Fruit fly (Drosophila melanogaster) whole organism, embryonic: Measurements from ENCODE around the gene P58IPK.

Experiments used
- Atf6 ChIP-seq: fragments of 200-800 bp; sonication (Bioruptor generic); IDR thresholded peaks from 2 replicates; pipeline ENCODE4 v1.3.6; 2022; ENCODE audit warnings: missing biosample characterization, missing genetic modification characterization
- Bgb ChIP-seq: fragments of 200-800 bp; sonication (Bioruptor generic); IDR thresholded peaks from 2 replicates; pipeline ENCODE4 v1.3.6; 2022; ENCODE audit warnings: missing biosample characterization, missing genetic modification characterization; ENCODE audit not compliant: partially characterized antibody
- CG10959 ChIP-seq: fragments of 200-800 bp; sonication (Bioruptor generic); IDR thresholded peaks from 2 replicates; pipeline ENCODE4 v1.3.6; 2022; ENCODE audit warnings: missing biosample characterization, missing genetic modification characterization
- CG12104 ChIP-seq: fragments of 200-800 bp; sonication (Bioruptor generic); optimal IDR thresholded peaks from 3 replicates; lab custom pipeline; 2016; ENCODE audit warnings: missing biosample characterization, missing genetic modification characterization
- CG12299 ChIP-seq: fragments of 200-800 bp; sonication (Bioruptor generic); optimal IDR thresholded peaks from 2 replicates; lab custom pipeline; 2018; ENCODE audit warnings: missing biosample characterization, mild to moderate bottlenecking, missing genetic modification characterization
- CG12391 ChIP-seq: fragments of 200-800 bp; sonication (Bioruptor generic); optimal IDR thresholded peaks from 3 replicates; lab custom pipeline; 2018; ENCODE audit warnings: missing biosample characterization, mild to moderate bottlenecking, missing genetic modification characterization, moderate library complexity
- CG14710 ChIP-seq: fragments of 200-800 bp; sonication (Bioruptor generic); optimal IDR thresholded peaks from 3 replicates; lab custom pipeline; 2019; ENCODE audit warnings: missing biosample characterization, mild to moderate bottlenecking, missing genetic modification characterization, moderate library complexity
- CG15011 ChIP-seq: fragments of 200-800 bp; sonication (Bioruptor generic); optimal IDR thresholded peaks from 3 replicates; lab custom pipeline; 2018; ENCODE audit warnings: missing biosample characterization, mild to moderate bottlenecking, missing genetic modification characterization
- CG1647 ChIP-seq: fragments of 200-800 bp; sonication (Bioruptor generic); optimal IDR thresholded peaks from 3 replicates; lab custom pipeline; 2016; ENCODE audit warnings: missing biosample characterization, missing genetic modification characterization
- CG17568 ChIP-seq: fragments of 200-800 bp; sonication (Bioruptor generic); optimal IDR thresholded peaks from 2 replicates; lab custom pipeline; 2018; ENCODE audit warnings: missing biosample characterization, mild to moderate bottlenecking, missing genetic modification characterization, moderate library complexity
- CG2116 ChIP-seq: fragments of 200-800 bp; sonication (Bioruptor generic); optimal IDR thresholded peaks from 3 replicates; lab custom pipeline; 2018; ENCODE audit warnings: missing biosample characterization, mild to moderate bottlenecking, missing genetic modification characterization
- CG31388 ChIP-seq: fragments of 200-800 bp; sonication (Bioruptor generic); optimal IDR thresholded peaks from 2 replicates; lab custom pipeline; 2016; ENCODE audit warnings: missing biosample characterization, missing genetic modification characterization
- CG32772 ChIP-seq: fragments of 200-800 bp; sonication (Bioruptor generic); IDR thresholded peaks from 2 replicates; pipeline ENCODE4 v1.3.6; 2022; ENCODE audit warnings: missing biosample characterization, missing genetic modification characterization
- CG3281 ChIP-seq: fragments of 200-800 bp; sonication (Bioruptor generic); optimal IDR thresholded peaks from 3 replicates; lab custom pipeline; 2017; ENCODE audit warnings: missing biosample characterization, mild to moderate bottlenecking, missing genetic modification characterization
- CG3407 ChIP-seq: fragments of 200-800 bp; sonication (Bioruptor generic); optimal IDR thresholded peaks from 2 replicates; lab custom pipeline; 2018; ENCODE audit warnings: missing biosample characterization, mild to moderate bottlenecking, missing genetic modification characterization
- CG3995 ChIP-seq: fragments of 200-800 bp; sonication (Bioruptor generic); optimal IDR thresholded peaks from 3 replicates; lab custom pipeline; 2016; ENCODE audit warnings: missing biosample characterization, missing genetic modification characterization
- CG4854 ChIP-seq: fragments of 200-800 bp; sonication (Bioruptor generic); optimal IDR thresholded peaks from 2 replicates; lab custom pipeline; 2016; ENCODE audit warnings: missing biosample characterization, missing genetic modification characterization, inconsistent platforms
- CG7372 ChIP-seq: fragments of 200-800 bp; sonication (Bioruptor generic); IDR thresholded peaks from 2 replicates; pipeline ENCODE4 v1.3.6; 2022; ENCODE audit warnings: missing biosample characterization, missing genetic modification characterization
- CTCF ChIP-seq: fragments of 200-800 bp; sonication (Bioruptor generic); optimal IDR thresholded peaks from 2 replicates; lab custom pipeline; 2017; ENCODE audit warnings: missing biosample characterization, mild to moderate bottlenecking, missing genetic modification characterization, moderate library complexity
- Camta ChIP-seq: fragments of 200-800 bp; sonication (Bioruptor generic); optimal IDR thresholded peaks from 2 replicates; lab custom pipeline; 2016; ENCODE audit warnings: missing biosample characterization, missing genetic modification characterization
- D19A ChIP-seq: fragments of 200-800 bp; optimal IDR thresholded peaks from 3 replicates; lab custom pipeline; 2019; ENCODE audit warnings: missing biosample characterization, mild to moderate bottlenecking, missing genetic modification characterization, moderate library complexity
- Dfd ChIP-seq, 2 experiments: fragments of >200 bp; optimal IDR thresholded peaks; 2 replicates each; lab custom pipeline; 2017; ENCODE audit warnings: missing biosample characterization in 2 of 2, missing genetic modification characterization in 2 of 2
- Doc3 ChIP-seq: fragments of 200-800 bp; sonication (Bioruptor generic); IDR thresholded peaks from 3 replicates; pipeline ENCODE4 v1.3.6; 2022; ENCODE audit warnings: missing biosample characterization, missing genetic modification characterization; ENCODE audit not compliant: partially characterized antibody
- HHEX ChIP-seq: fragments of 200-800 bp; sonication (Bioruptor generic); optimal IDR thresholded peaks from 3 replicates; lab custom pipeline; 2017; ENCODE audit warnings: missing biosample characterization, mild to moderate bottlenecking, missing genetic modification characterization, missing genetic modification reagents
- Hr3 ChIP-seq: fragments of 200-800 bp; sonication (Bioruptor generic); optimal IDR thresholded peaks from 3 replicates; lab custom pipeline; 2016; ENCODE audit warnings: missing biosample characterization, missing genetic modification characterization
- Hr78 ChIP-seq, 2 experiments: fragments of 200-800 bp in 1 of 2; fragments of >200 bp in 1 of 2; sonication (Bioruptor generic) in 1 of 2; optimal IDR thresholded peaks; 2 replicates each; lab custom pipeline; 2017 to 2019; ENCODE audit warnings: missing biosample characterization in 2 of 2, missing genetic modification characterization in 2 of 2, mild to moderate bottlenecking in 1 of 2, moderate library complexity in 1 of 2
- Hsf ChIP-seq: fragments of 200-800 bp; sonication (Bioruptor generic); optimal IDR thresholded peaks from 3 replicates; lab custom pipeline; 2016; ENCODE audit warnings: missing biosample characterization, missing genetic modification characterization
- Jarid2 ChIP-seq: fragments of 200-800 bp; sonication (Bioruptor generic); optimal IDR thresholded peaks from 3 replicates; lab custom pipeline; 2017; ENCODE audit warnings: mild to moderate bottlenecking, missing biosample characterization, missing genetic modification reagents, missing genetic modification characterization
- MTF-1 ChIP-seq: fragments of 200-800 bp; sonication (Bioruptor generic); optimal IDR thresholded peaks from 2 replicates; lab custom pipeline; 2018; ENCODE audit warnings: missing biosample characterization, mild to moderate bottlenecking, missing genetic modification characterization, borderline replicate concordance
- NK7.1 ChIP-seq: fragments of 200-800 bp; sonication (Bioruptor generic); optimal IDR thresholded peaks from 3 replicates; lab custom pipeline; 2016; ENCODE audit warnings: missing biosample characterization, missing genetic modification characterization
- Nf-YA ChIP-seq: fragments of 200-800 bp; sonication (Bioruptor generic); IDR thresholded peaks from 2 replicates; pipeline ENCODE4 v1.3.6; 2022; ENCODE audit warnings: missing biosample characterization, missing genetic modification characterization
- Nf-YB ChIP-seq: fragments of 200-800 bp; sonication (Bioruptor generic); optimal IDR thresholded peaks from 3 replicates; lab custom pipeline; 2019; ENCODE audit warnings: missing biosample characterization, mild to moderate bottlenecking, missing genetic modification characterization, moderate library complexity
- Optix ChIP-seq: fragments of 200-800 bp; sonication (Bioruptor generic); IDR thresholded peaks from 3 replicates; pipeline ENCODE4 v1.3.6; 2022; ENCODE audit warnings: missing biosample characterization, missing genetic modification characterization
- Six4 ChIP-seq: fragments of 200-800 bp; sonication (Bioruptor generic); optimal IDR thresholded peaks from 2 replicates; lab custom pipeline; 2016; ENCODE audit warnings: missing biosample characterization, missing genetic modification characterization
- Sry-δ ChIP-seq: fragments of 200-800 bp; sonication (Bioruptor generic); optimal IDR thresholded peaks from 2 replicates; lab custom pipeline; 2016; ENCODE audit warnings: missing biosample characterization, missing genetic modification characterization
- ash1 ChIP-seq: fragments of 200-800 bp; sonication (Bioruptor generic); optimal IDR thresholded peaks from 2 replicates; lab custom pipeline; 2018; ENCODE audit warnings: missing biosample characterization, mild to moderate bottlenecking, missing genetic modification characterization
- ems ChIP-seq: fragments of 200-800 bp; sonication (Bioruptor generic); optimal IDR thresholded peaks from 3 replicates; lab custom pipeline; 2016; ENCODE audit warnings: missing biosample characterization, missing genetic modification characterization
- fru ChIP-seq: fragments of >200 bp; optimal IDR thresholded peaks from 2 replicates; lab custom pipeline; 2017
- gce ChIP-seq: fragments of 200-800 bp; sonication (Bioruptor generic); IDR thresholded peaks from 3 replicates; pipeline ENCODE4 v1.3.6; 2022; ENCODE audit warnings: missing biosample characterization, missing genetic modification characterization
- gcm2 ChIP-seq: fragments of 200-800 bp; sonication (Bioruptor generic); optimal IDR thresholded peaks from 2 replicates; lab custom pipeline; 2016; ENCODE audit warnings: missing biosample characterization, missing genetic modification characterization
- maf-S ChIP-seq: fragments of 200-800 bp; sonication (Bioruptor generic); optimal IDR thresholded peaks from 2 replicates; lab custom pipeline; 2016; ENCODE audit warnings: missing biosample characterization, missing genetic modification characterization
- odd ChIP-seq: fragments of 200-800 bp; sonication (Bioruptor generic); optimal IDR thresholded peaks from 2 replicates; lab custom pipeline; 2017; ENCODE audit warnings: missing biosample characterization, mild to moderate bottlenecking, missing genetic modification characterization
- onecut ChIP-seq: fragments of 200-800 bp; sonication (Bioruptor generic); IDR thresholded peaks from 2 replicates; pipeline ENCODE4 v1.3.6; 2022; ENCODE audit warnings: missing biosample characterization, missing genetic modification characterization
- peb ChIP-seq: fragments of 200-800 bp; sonication (Bioruptor generic); IDR thresholded peaks from 2 replicates; pipeline ENCODE4 v1.3.6; 2022; ENCODE audit warnings: missing biosample characterization, missing genetic modification characterization
- pfk ChIP-seq: fragments of 200-800 bp; sonication (Bioruptor generic); optimal IDR thresholded peaks from 2 replicates; lab custom pipeline; 2018; ENCODE audit warnings: missing biosample characterization, mild to moderate bottlenecking, missing genetic modification characterization, moderate library complexity
- sens-2 ChIP-seq: fragments of 200-800 bp; sonication (Bioruptor generic); IDR thresholded peaks from 2 replicates; pipeline ENCODE4 v1.3.6; 2022; ENCODE audit warnings: missing biosample characterization, missing genetic modification characterization
- sqz ChIP-seq: fragments of 200-800 bp; sonication (Bioruptor generic); optimal IDR thresholded peaks from 3 replicates; lab custom pipeline; 2018; ENCODE audit warnings: missing biosample characterization, mild to moderate bottlenecking, missing genetic modification characterization
- vfl ChIP-seq: fragments of 200-800 bp; sonication (Bioruptor generic); optimal IDR thresholded peaks from 2 replicates; lab custom pipeline; 2016; ENCODE audit warnings: missing biosample characterization, missing genetic modification characterization
- vnd ChIP-seq: fragments of 200-800 bp; sonication (Bioruptor generic); IDR thresholded peaks from 3 replicates; pipeline ENCODE4 v1.3.6; 2022; ENCODE audit warnings: missing biosample characterization, missing genetic modification characterization; ENCODE audit not compliant: partially characterized antibody
- zf30C ChIP-seq: fragments of 200-800 bp; sonication (Bioruptor generic); optimal IDR thresholded peaks from 3 replicates; lab custom pipeline; 2018; ENCODE audit warnings: missing biosample characterization, mild to moderate bottlenecking, missing genetic modification characterization

P58IPK gene

DNA sequence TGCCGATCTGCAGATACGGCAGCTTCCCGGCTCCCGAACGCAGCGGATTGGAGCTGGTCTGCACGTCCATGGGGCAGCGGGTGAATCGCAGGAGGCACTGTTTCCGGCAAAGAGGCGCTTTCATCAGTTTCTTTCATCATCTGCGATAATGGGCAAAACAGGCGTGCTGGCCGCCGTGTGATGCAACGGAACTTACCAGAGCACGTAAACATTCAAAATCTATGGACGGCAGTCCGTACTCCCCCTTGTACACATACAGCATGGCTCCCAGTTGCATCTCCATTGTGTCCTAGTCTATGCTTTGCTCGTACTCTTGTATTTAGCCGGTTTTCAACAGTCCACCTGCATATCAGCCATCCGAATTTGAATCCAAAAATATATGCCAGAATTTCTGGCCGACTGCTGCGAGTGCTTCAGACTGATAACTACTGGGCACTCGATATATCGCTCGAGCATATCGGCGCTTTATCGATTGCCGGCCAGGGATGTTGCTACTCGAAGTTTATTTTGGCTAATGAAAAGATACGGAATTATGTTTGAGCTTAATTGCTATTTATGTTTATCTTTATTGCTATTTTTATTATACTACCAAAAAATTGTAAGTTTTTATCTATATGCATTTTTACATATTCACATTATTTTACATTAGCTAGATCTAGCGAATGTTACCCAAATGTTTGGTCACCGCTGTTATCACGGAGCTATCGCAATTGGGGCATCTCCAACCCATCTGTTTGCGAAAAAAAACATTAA lies 23.3 kb upstream of the P58IPK start, which contains the start of the genes CG9393 and Vps45 (continued):
- no peak for TF ChIP-seq Nf-YA (GFP tag; lab: Robert Waterston, UW)
- TF ChIP-seq CG3995 (GFP tag; lab: Kevin White, UChicago) = peak; percentile 92
- peak; percentile 40; the same call in 1 of the 2 replicates for TF ChIP-seq CG7372 (GFP tag; lab: Robert Waterston, UW)
- TF ChIP-seq CG2116 = peak; percentile 95
- no peak for TF ChIP-seq D19A (tag; lab: Kevin White, UChicago)
- peak; percentile 31 for TF ChIP-seq Six4 (GFP tag; lab: Kevin White, UChicago)
- peak; percentile 43 for TF ChIP-seq CG4854 (GFP tag; lab: Kevin White, UChicago)
- TF ChIP-seq vfl (GFP tag; lab: Kevin White, UChicago) = peak; percentile 52
- TF ChIP-seq CG12299 (tag; lab: Kevin White, UChicago) = no peak
- peak; percentile 22 for TF ChIP-seq CTCF (GFP tag; lab: Kevin White, UChicago)
- TF ChIP-seq ash1 (GFP tag; lab: Kevin White, UChicago) = no peak
- TF ChIP-seq CG17568 = no peak
- TF ChIP-seq Jarid2 (GFP tag; lab: Kevin White, UChicago) = no peak
- no peak for TF ChIP-seq odd (GFP tag; lab: Kevin White, UChicago)
- peak; percentile 80 for TF ChIP-seq CG12391 (tag; lab: Kevin White, UChicago)
- no peak for TF ChIP-seq fru
- peak; percentile 81 for TF ChIP-seq CG14710
- TF ChIP-seq HHEX (GFP tag; lab: Kevin White, UChicago) = no peak
- no peak for TF ChIP-seq CG3407 (GFP tag; lab: Kevin White, UChicago)
- TF ChIP-seq NK7.1 = no peak
- TF ChIP-seq sens-2 (GFP tag; lab: Robert Waterston, UW) = no peak
- no peak for TF ChIP-seq CG3281
- peak; percentile 79 for TF ChIP-seq Hsf
- TF ChIP-seq vnd (GFP tag; lab: Robert Waterston, UW) = peak; percentile 95
- TF ChIP-seq CG10959 (GFP tag; lab: Robert Waterston, UW) = no peak
- peak; percentile 94 for TF ChIP-seq Bgb (GFP tag; lab: Robert Waterston, UW)
- TF ChIP-seq Optix (GFP tag; lab: Robert Waterston, UW) = 0 out of 3 replicates have a peak, but pooled peaks have one; percentile 7
- peak; percentile 90 for TF ChIP-seq Sry-δ (GFP tag; lab: Kevin White, UChicago)
- TF ChIP-seq Dfd (GFP tag; optimal IDR thresholded peaks at IDR 0.05; lab: Kevin White, UChicago) = no peak
- TF ChIP-seq CG1647 (GFP tag; lab: Kevin White, UChicago) = peak; percentile 45
- no peak for TF ChIP-seq Hr78 (GFP tag; optimal IDR thresholded peaks at IDR 0.05; lab: Kevin White, UChicago)
- no peak; the same call in 1 of the 2 replicates for TF ChIP-seq Atf6 (GFP tag; lab: Robert Waterston, UW)
- peak; percentile 69 for TF ChIP-seq ems (GFP tag; lab: Kevin White, UChicago)
- no peak for TF ChIP-seq zf30C (GFP tag; lab: Kevin White, UChicago)
- peak; percentile 27 for TF ChIP-seq CG12104 (GFP tag; lab: Kevin White, UChicago)
- peak; percentile 90 for TF ChIP-seq Doc3 (GFP tag; lab: Robert Waterston, UW)
- TF ChIP-seq CG15011 (GFP tag; lab: Kevin White, UChicago) = no peak
- no peak for TF ChIP-seq sqz (GFP tag; lab: Kevin White, UChicago)
- no peak for TF ChIP-seq gcm2 (GFP tag; lab: Kevin White, UChicago)
- TF ChIP-seq CG32772 = peak; percentile 65
- no peak for TF ChIP-seq MTF-1 (GFP tag; lab: Kevin White, UChicago)
- TF ChIP-seq maf-S (GFP tag; lab: Kevin White, UChicago) = peak; percentile 59
- TF ChIP-seq gce (GFP tag; lab: Robert Waterston, UW) = no peak
- TF ChIP-seq onecut (GFP tag; lab: Robert Waterston, UW) = 0 out of 2 replicates have a peak, but pooled peaks have one; percentile 18
- TF ChIP-seq Camta (GFP tag; lab: Kevin White, UChicago) = peak; percentile 54
- peak; percentile 13 for TF ChIP-seq CG31388 (GFP tag; lab: Kevin White, UChicago)
- peak; percentile 69 for TF ChIP-seq Hr3 (GFP tag; lab: Kevin White, UChicago)
- peak; percentile 17 for TF ChIP-seq Nf-YB (GFP tag; lab: Kevin White, UChicago)
- no peak for TF ChIP-seq pfk
- no peak for TF ChIP-seq peb
